Comparison of ENCODE assay signal across 5 worm cellular contexts in the genomic region with DNA sequence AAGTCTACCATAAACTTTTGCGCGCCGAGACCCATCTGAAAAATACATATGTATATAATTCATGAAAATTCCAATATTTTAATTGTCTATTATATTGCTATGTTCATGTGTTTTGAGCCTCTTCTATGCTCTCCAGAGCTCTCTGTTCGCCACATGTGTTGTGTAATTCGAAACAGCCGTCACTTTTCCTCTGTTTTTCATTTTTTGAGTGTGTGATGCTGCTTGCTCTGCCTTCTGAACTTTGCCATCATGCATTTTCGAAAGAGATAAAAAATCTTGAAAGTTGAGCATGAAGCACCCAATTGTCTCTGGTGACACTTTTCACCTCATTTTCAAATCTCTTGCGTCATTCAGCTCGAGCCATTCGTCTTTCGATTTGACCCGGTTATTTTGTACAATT.
TF ChIP-seq lines count a peak whose summit lies in the region.

No protein-coding gene starts in this region.

TF ChIP-seq in whole organism, L1 larva, 84 proteins besides CTCF, POLR2A, EP300 and RAD21:
- TF ChIP-seq fkh-10 (GFP tag; optimal IDR thresholded peaks at IDR 0.05; lab: Kevin White, UChicago), result no peak
- TF ChIP-seq nhr-47 (tag; optimal IDR thresholded peaks at IDR 0.05; lab: Kevin White, UChicago), result no peak
- peak; percentile 23 for TF ChIP-seq nhr-71 (tag; optimal IDR thresholded peaks at IDR 0.05; lab: Kevin White, UChicago)
- TF ChIP-seq pax-3 (tag; optimal IDR thresholded peaks at IDR 0.05; lab: Kevin White, UChicago), result no peak
- TF ChIP-seq fkh-4 (tag; optimal IDR thresholded peaks at IDR 0.05; lab: Kevin White, UChicago; ENCODE audit: borderline replicate concordance), result peak; percentile 90
- TF ChIP-seq dsc-1 (tag; optimal IDR thresholded peaks at IDR 0.05; lab: Kevin White, UChicago), result peak; percentile 98
- TF ChIP-seq lin-14 (GFP tag; optimal IDR thresholded peaks at IDR 0.05; lab: Kevin White, UChicago), result peak; percentile 31
- no peak for TF ChIP-seq ces-1 (GFP tag; optimal IDR thresholded peaks at IDR 0.05; lab: Kevin White, UChicago)
- TF ChIP-seq rnt-1 (tag; optimal IDR thresholded peaks at IDR 0.05; lab: Kevin White, UChicago), result peak; percentile 42
- TF ChIP-seq ceh-8 (GFP tag; optimal IDR thresholded peaks at IDR 0.05; lab: Kevin White, UChicago), result no peak
TF ChIP-seq in whole organism, L1 larva: peak in this region for 5.

TF ChIP-seq in whole organism, L2 larva, 48 proteins besides CTCF, POLR2A, EP300 and RAD21:
- TF ChIP-seq nhr-77 (tag; optimal IDR thresholded peaks at IDR 0.05; lab: Kevin White, UChicago) (no peak), nhr-129 (tag; optimal IDR thresholded peaks at IDR 0.05; lab: Kevin White, UChicago) (peak; percentile 67)

TF ChIP-seq in whole organism, L3 larva, 47 proteins besides CTCF, POLR2A, EP300 and RAD21:
- TF ChIP-seq nhr-25 (tag; optimal IDR thresholded peaks at IDR 0.05; lab: Kevin White, UChicago), result no peak
- TF ChIP-seq egl-5 (tag; optimal IDR thresholded peaks at IDR 0.05; lab: Kevin White, UChicago), result peak; percentile 49
- TF ChIP-seq nfya-1 (tag; optimal IDR thresholded peaks at IDR 0.05; lab: Kevin White, UChicago; ENCODE audit: insufficient read depth), result no peak
- no peak for TF ChIP-seq jun-1 (tag; optimal IDR thresholded peaks at IDR 0.05; lab: Kevin White, UChicago)
- TF ChIP-seq mdl-1 (tag; optimal IDR thresholded peaks at IDR 0.05; lab: Kevin White, UChicago), result no peak

TF ChIP-seq in whole organism, late embryonic, 69 proteins besides CTCF, POLR2A, EP300 and RAD21:
- TF ChIP-seq hlh-8 (tag; optimal IDR thresholded peaks at IDR 0.05; lab: Kevin White, UChicago) (peak; percentile 36), zip-5 (tag; optimal IDR thresholded peaks at IDR 0.05; lab: Kevin White, UChicago) (no peak)

TF ChIP-seq in whole organism, mixed stage, embryonic, 35 proteins besides CTCF, POLR2A, EP300 and RAD21:
- TF ChIP-seq zip-8 (tag; optimal IDR thresholded peaks at IDR 0.05; lab: Kevin White, UChicago), result peak; percentile 24
- peak; percentile 38 for TF ChIP-seq hlh-1 (tag; optimal IDR thresholded peaks at IDR 0.05; lab: Kevin White, UChicago)
- no peak for TF ChIP-seq bed-3 (GFP tag; optimal IDR thresholded peaks at IDR 0.05; lab: Kevin White, UChicago)
